Fruit fly (Drosophila melanogaster): ENCODE data around the gene CG33191.

dm6 chr3R:8780689-8781088 is 966 bp upstream of the CG33191 start, which contains the start of gene CG33189:
- TF ChIP-seq Sin3A (optimal IDR thresholded peaks at IDR 0.05) (no peak), ttk (optimal IDR thresholded peaks at IDR 0.05) (no peak), psq (optimal IDR thresholded peaks at IDR 0.05) (no peak), h (optimal IDR thresholded peaks at IDR 0.05) (no peak)
